Fruit fly (Drosophila melanogaster) whole organism, pupa: ENCODE data around the gene CG10508.

ENCODE experiments used
- CG13204 ChIP-seq: fragments of 200-800 bp; sonication (Bioruptor generic); optimal IDR thresholded peaks from 2 replicates; lab custom pipeline; 2018; ENCODE audit warnings: missing biosample characterization, mild to moderate bottlenecking, missing genetic modification characterization, moderate library complexity
- CG4496 ChIP-seq: fragments of 200-800 bp; sonication (Bioruptor generic); IDR thresholded peaks from 3 replicates; pipeline ENCODE4 v1.3.6; 2022; ENCODE audit warnings: missing biosample characterization, missing genetic modification characterization

DNA sequence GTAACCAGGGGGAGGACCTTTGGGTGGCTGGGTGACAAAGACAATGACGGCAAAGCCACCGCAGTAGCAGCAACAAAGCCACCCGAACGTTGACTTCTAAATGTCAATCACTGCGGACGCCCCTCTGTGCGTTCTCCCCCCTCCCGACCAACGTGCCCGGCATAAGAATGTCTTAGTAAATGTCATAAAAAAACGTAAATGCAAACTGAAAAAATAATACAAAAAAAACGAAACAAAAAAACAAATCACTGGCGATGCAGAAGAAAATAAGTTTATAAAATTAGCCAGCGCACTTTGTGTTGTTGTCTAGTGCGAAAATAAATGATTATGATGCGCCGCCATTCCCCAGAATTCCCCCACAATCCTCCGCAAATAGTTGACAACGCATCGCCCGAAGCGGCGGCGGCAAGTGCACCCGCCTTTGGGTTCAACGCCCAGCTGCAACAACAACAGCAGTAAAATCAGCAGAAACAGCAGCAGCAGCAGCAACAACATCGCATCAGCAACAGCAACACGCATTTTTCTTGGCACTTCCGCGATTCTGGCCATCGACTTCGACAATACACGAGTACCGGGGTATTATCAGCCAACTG, 27.0 kb downstream of the CG10508 start:
- TF ChIP-seq CG13204, result peak; percentile 39
- TF ChIP-seq CG4496 (GFP tag; lab: Robert Waterston, UW), result peak; percentile 82
